Worm (Caenorhabditis elegans) whole organism, L4 larva: ENCODE results near the gene mog-5.

ENCODE experiments used
- ZK546.5 ChIP-seq, 2 experiments: sonication (generic microtip); optimal IDR thresholded peaks; 2 replicates each; lab custom pipeline; 2017; ENCODE audit warnings: missing biosample characterization in 2 of 2, missing genetic modification characterization in 2 of 2
- ces-1 ChIP-seq: fragments of 150-350 bp; sonication (generic microtip); optimal IDR thresholded peaks from 4 replicates; lab custom pipeline; 2014; ENCODE audit warnings: missing biosample characterization, missing genetic modification reagents, missing genetic modification characterization
- fos-1 ChIP-seq: fragments of 150-350 bp; optimal IDR thresholded peaks from 2 replicates; lab custom pipeline; 2014; ENCODE audit warnings: missing biosample characterization, missing genetic modification characterization
- hmg-1.1 ChIP-seq: fragments of 200-800 bp; sonication (Bioruptor generic); IDR thresholded peaks from 2 replicates; pipeline ENCODE4 v1.3.6; 2022; ENCODE audit warnings: missing genetic modification reagents, missing genetic modification characterization, missing compliant biosample characterization
- mes-2 ChIP-seq: sonication (generic microtip); optimal IDR thresholded peaks from 2 replicates; lab custom pipeline; 2016; ENCODE audit warnings: missing genotype, mild to moderate bottlenecking, missing genetic modification characterization, missing compliant biosample characterization; ENCODE audit not compliant: poor library complexity, severe bottlenecking
- nhr-77 ChIP-seq: fragments of 150-350 bp; optimal IDR thresholded peaks from 2 replicates; lab custom pipeline; 2014; ENCODE audit warnings: missing biosample characterization, missing genetic modification characterization
- pha-4 ChIP-seq, 2 experiments: fragments of 150-350 bp in 1 of 2; fragments of 200-800 bp in 1 of 2; sonication (Bioruptor generic) in 1 of 2; IDR thresholded peaks in 1 of 2; optimal IDR thresholded peaks in 1 of 2; 2 replicates each; pipeline versions ENCODE4 v1.3.6 to Lab custom; 2014 to 2022; ENCODE audit warnings: missing genetic modification characterization in 2 of 2, missing genetic modification reagents in 2 of 2, missing biosample characterization in 1 of 2, missing compliant biosample characterization in 1 of 2

DNA sequence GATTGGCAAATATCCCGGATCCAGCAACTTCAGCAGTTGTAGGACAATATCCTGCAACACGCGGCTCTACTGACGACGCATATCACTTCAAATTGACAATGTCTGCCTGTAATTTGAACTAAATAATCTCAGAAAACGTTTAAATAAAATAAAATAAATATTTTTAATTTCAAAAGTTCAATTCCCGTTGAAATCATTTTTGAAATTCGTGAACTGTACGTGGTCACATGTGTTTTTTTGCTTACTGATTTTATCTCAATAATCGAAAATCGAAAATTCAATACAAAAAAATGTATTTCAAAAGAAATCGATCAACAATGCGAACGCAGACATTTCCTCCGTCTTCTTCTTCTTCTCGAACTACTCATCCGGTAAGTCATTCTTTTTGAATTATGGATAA is 38.2 kb downstream of the mog-5 start, which contains the start of gene F07F6.1:
- no peak for TF ChIP-seq nhr-77 (tag; lab: Kevin White, UChicago)
- TF ChIP-seq fos-1 = no peak
- TF ChIP-seq ZK546.5 (tag; optimal IDR thresholded peaks at IDR 0.05; lab: Kevin White, UChicago) = no peak
- no peak for TF ChIP-seq hmg-1.1 (GFP tag; lab: Robert Waterston, UW)
- TF ChIP-seq pha-4 (GFP tag; IDR thresholded peaks at IDR 0.05; lab: Robert Waterston, UW) = no peak
- TF ChIP-seq pha-4 (tag; optimal IDR thresholded peaks at IDR 0.05; lab: Kevin White, UChicago) = no peak
- no peak for TF ChIP-seq mes-2 (tag; lab: Kevin White, UChicago)
- TF ChIP-seq ces-1 = no peak
